Fruit fly (Drosophila melanogaster) whole organism, embryonic: ENCODE measurements around the gene form3.

Experiments used
- Atf6 ChIP-seq: fragments of 200-800 bp; sonication (Bioruptor generic); IDR thresholded peaks from 2 replicates; pipeline ENCODE4 v1.3.6; 2022; ENCODE audit warnings: missing biosample characterization, missing genetic modification characterization
- CG11456 ChIP-seq: fragments of 200-800 bp; sonication (Bioruptor generic); IDR thresholded peaks from 3 replicates; pipeline ENCODE4 v1.3.6; 2022; ENCODE audit warnings: missing biosample characterization, missing genetic modification characterization
- CG11504 ChIP-seq: fragments of 200-800 bp; sonication (Bioruptor generic); optimal IDR thresholded peaks from 3 replicates; lab custom pipeline; 2019; ENCODE audit warnings: missing biosample characterization, mild to moderate bottlenecking, missing genetic modification characterization, moderate library complexity
- CG15696 ChIP-seq: fragments of 200-800 bp; sonication (Bioruptor generic); optimal IDR thresholded peaks from 2 replicates; lab custom pipeline; 2019; ENCODE audit warnings: missing biosample characterization, mild to moderate bottlenecking, missing genetic modification characterization, moderate library complexity
- CG1603 ChIP-seq: fragments of 200-800 bp; sonication (Bioruptor generic); optimal IDR thresholded peaks from 2 replicates; lab custom pipeline; 2019; ENCODE audit warnings: missing biosample characterization, mild to moderate bottlenecking, missing genetic modification characterization, moderate library complexity
- CG17361 ChIP-seq: fragments of 200-800 bp; sonication (Bioruptor generic); IDR thresholded peaks from 3 replicates; pipeline ENCODE4 v1.3.6; 2022; ENCODE audit warnings: missing biosample characterization, missing genetic modification characterization
- CG31441 ChIP-seq: fragments of 200-800 bp; sonication (Bioruptor generic); IDR thresholded peaks from 2 replicates; pipeline ENCODE4 v1.3.6; 2022; ENCODE audit warnings: missing biosample characterization, missing genetic modification characterization
- CG3407 ChIP-seq: fragments of 200-800 bp; sonication (Bioruptor generic); optimal IDR thresholded peaks from 2 replicates; lab custom pipeline; 2018; ENCODE audit warnings: missing biosample characterization, mild to moderate bottlenecking, missing genetic modification characterization
- CG4820 ChIP-seq: fragments of 200-800 bp; sonication (Bioruptor generic); optimal IDR thresholded peaks from 3 replicates; lab custom pipeline; 2016; ENCODE audit warnings: missing biosample characterization, missing genetic modification characterization
- CG6765 ChIP-seq: fragments of 200-800 bp; sonication (Bioruptor generic); optimal IDR thresholded peaks from 3 replicates; lab custom pipeline; 2017; ENCODE audit warnings: missing biosample characterization, mild to moderate bottlenecking, missing genetic modification characterization
- CG8281 ChIP-seq: fragments of 200-800 bp; sonication (Bioruptor generic); optimal IDR thresholded peaks from 2 replicates; lab custom pipeline; 2018; ENCODE audit warnings: missing biosample characterization, mild to moderate bottlenecking, missing genetic modification characterization, moderate library complexity
- CG8924 ChIP-seq: fragments of 200-800 bp; optimal IDR thresholded peaks from 3 replicates; lab custom pipeline; 2019; ENCODE audit warnings: missing biosample characterization, mild to moderate bottlenecking, missing genetic modification characterization, moderate library complexity
- Deaf1 ChIP-seq: fragments of 200-800 bp; optimal IDR thresholded peaks from 3 replicates; lab custom pipeline; 2019; ENCODE audit warnings: missing biosample characterization, mild to moderate bottlenecking, missing genetic modification characterization, moderate library complexity
- Doc3 ChIP-seq: fragments of 200-800 bp; sonication (Bioruptor generic); IDR thresholded peaks from 3 replicates; pipeline ENCODE4 v1.3.6; 2022; ENCODE audit warnings: missing biosample characterization, missing genetic modification characterization; ENCODE audit not compliant: partially characterized antibody
- ERR ChIP-seq: fragments of 200-800 bp; sonication (Bioruptor generic); optimal IDR thresholded peaks from 2 replicates; lab custom pipeline; 2016; ENCODE audit warnings: missing biosample characterization, missing genetic modification characterization
- Elba2 ChIP-seq: fragments of 200-800 bp; sonication (Bioruptor generic); optimal IDR thresholded peaks from 3 replicates; lab custom pipeline; 2016; ENCODE audit warnings: missing biosample characterization, missing genetic modification characterization
- Ets65A ChIP-seq: fragments of 200-800 bp; sonication (Bioruptor generic); peaks from one replicate; lab custom pipeline; 2016; ENCODE audit warnings: missing biosample characterization, missing genetic modification characterization
- Ets97D ChIP-seq: fragments of 200-800 bp; sonication (Bioruptor generic); optimal IDR thresholded peaks from 3 replicates; lab custom pipeline; 2016; ENCODE audit warnings: missing biosample characterization, missing genetic modification characterization
- Gsc ChIP-seq: fragments of 200-800 bp; sonication (Bioruptor generic); IDR thresholded peaks from 2 replicates; pipeline ENCODE4 v1.3.6; 2022; ENCODE audit warnings: missing biosample characterization, missing genetic modification characterization
- Hmr ChIP-seq: fragments of 200-800 bp; sonication (Bioruptor generic); optimal IDR thresholded peaks from 3 replicates; lab custom pipeline; 2017; ENCODE audit warnings: mild to moderate bottlenecking, missing biosample characterization, missing genetic modification reagents, missing genetic modification characterization
- Meics ChIP-seq: fragments of 200-800 bp; sonication (Bioruptor generic); optimal IDR thresholded peaks from 2 replicates; lab custom pipeline; 2017; ENCODE audit warnings: missing biosample characterization, mild to moderate bottlenecking, missing genetic modification characterization
- NC2α ChIP-seq: fragments of 200-800 bp; sonication (Bioruptor generic); optimal IDR thresholded peaks from 2 replicates; lab custom pipeline; 2016; ENCODE audit warnings: missing biosample characterization, missing genetic modification characterization
- Oaz ChIP-seq: fragments of 200-800 bp; sonication (Bioruptor generic); IDR thresholded peaks from 2 replicates; pipeline ENCODE4 v1.3.6; 2022; ENCODE audit warnings: missing biosample characterization, missing genetic modification characterization
- Optix ChIP-seq: fragments of 200-800 bp; sonication (Bioruptor generic); IDR thresholded peaks from 3 replicates; pipeline ENCODE4 v1.3.6; 2022; ENCODE audit warnings: missing biosample characterization, missing genetic modification characterization
- Pdp1 ChIP-seq, 2 experiments: fragments of 200-800 bp; sonication (Bioruptor generic); optimal IDR thresholded peaks; 3 replicates each; lab custom pipeline; 2016; ENCODE audit warnings: missing biosample characterization in 2 of 2, missing genetic modification characterization in 2 of 2, mild to moderate bottlenecking in 1 of 2, moderate library complexity in 1 of 2
- Taf1 ChIP-seq: fragments of 200-800 bp; sonication (Bioruptor generic); IDR thresholded peaks from 2 replicates; pipeline ENCODE4 v1.3.6; 2022; ENCODE audit warnings: missing biosample characterization, missing genetic modification characterization
- YL-1 ChIP-seq: fragments of 200-800 bp; sonication (Bioruptor generic); optimal IDR thresholded peaks from 3 replicates; lab custom pipeline; 2017; ENCODE audit warnings: missing biosample characterization, mild to moderate bottlenecking, missing genetic modification characterization
- bbx ChIP-seq: fragments of 200-800 bp; sonication (Bioruptor generic); IDR thresholded peaks from 2 replicates; pipeline ENCODE4 v1.3.6; 2022; ENCODE audit warnings: missing biosample characterization, missing genetic modification characterization; ENCODE audit not compliant: partially characterized antibody
- btn ChIP-seq: fragments of 200-800 bp; sonication (Bioruptor generic); optimal IDR thresholded peaks from 2 replicates; lab custom pipeline; 2016; ENCODE audit warnings: missing biosample characterization, missing genetic modification characterization
- cato ChIP-seq: fragments of 200-800 bp; sonication (Bioruptor generic); optimal IDR thresholded peaks from 2 replicates; lab custom pipeline; 2016; ENCODE audit warnings: missing biosample characterization, missing genetic modification characterization, borderline replicate concordance
- chm ChIP-seq: fragments of 200-800 bp; sonication (Bioruptor generic); IDR thresholded peaks from 2 replicates; pipeline ENCODE4 v1.3.6; 2022; ENCODE audit warnings: missing biosample characterization, missing genetic modification characterization
- crp ChIP-seq, 2 experiments: fragments of 200-800 bp; sonication (Bioruptor generic); optimal IDR thresholded peaks; 2 replicates in 1 of 2; 3 replicates in 1 of 2; lab custom pipeline; 2017; ENCODE audit warnings: missing biosample characterization in 2 of 2, missing genetic modification characterization in 2 of 2, mild to moderate bottlenecking in 1 of 2, moderate library complexity in 1 of 2
- dmrt11E ChIP-seq: fragments of 200-800 bp; sonication (Bioruptor generic); optimal IDR thresholded peaks from 3 replicates; lab custom pipeline; 2018; ENCODE audit warnings: missing biosample characterization, mild to moderate bottlenecking, missing genetic modification characterization, moderate library complexity
- gce ChIP-seq: fragments of 200-800 bp; sonication (Bioruptor generic); IDR thresholded peaks from 3 replicates; pipeline ENCODE4 v1.3.6; 2022; ENCODE audit warnings: missing biosample characterization, missing genetic modification characterization
- kah ChIP-seq: fragments of 200-800 bp; sonication (Bioruptor generic); optimal IDR thresholded peaks from 2 replicates; lab custom pipeline; 2018; ENCODE audit warnings: missing biosample characterization, mild to moderate bottlenecking, missing genetic modification characterization
- kay ChIP-seq: fragments of 200-800 bp; sonication (Bioruptor generic); optimal IDR thresholded peaks from 2 replicates; lab custom pipeline; 2016; ENCODE audit warnings: missing biosample characterization, missing genetic modification characterization
- lab ChIP-seq: fragments of 200-800 bp; sonication (Bioruptor generic); optimal IDR thresholded peaks from 3 replicates; lab custom pipeline; 2017; ENCODE audit warnings: missing biosample characterization, missing genetic modification characterization, mild to moderate bottlenecking, moderate library complexity, missing genetic modification reagents
- lov ChIP-seq, 2 experiments: fragments of 200-800 bp in 1 of 2; fragments of >200 bp in 1 of 2; sonication (Bioruptor generic) in 1 of 2; IDR thresholded peaks in 1 of 2; optimal IDR thresholded peaks in 1 of 2; 2 replicates in 1 of 2; 3 replicates in 1 of 2; pipeline versions ENCODE4 v1.3.6 to Lab custom; 2017 to 2022; ENCODE audit warnings: missing biosample characterization in 1 of 2, missing genetic modification characterization in 1 of 2
- otp ChIP-seq: fragments of 200-800 bp; sonication (Bioruptor generic); IDR thresholded peaks from 3 replicates; pipeline ENCODE4, ENCODE4 v1.3.6; 2022; ENCODE audit warnings: missing biosample characterization, missing genetic modification characterization
- peb ChIP-seq: fragments of 200-800 bp; sonication (Bioruptor generic); IDR thresholded peaks from 2 replicates; pipeline ENCODE4 v1.3.6; 2022; ENCODE audit warnings: missing biosample characterization, missing genetic modification characterization
- repo ChIP-seq: fragments of 200-800 bp; sonication (Bioruptor generic); optimal IDR thresholded peaks from 2 replicates; lab custom pipeline; 2016; ENCODE audit warnings: missing biosample characterization, missing genetic modification characterization
- row ChIP-seq: fragments of 200-800 bp; sonication (Bioruptor generic); IDR thresholded peaks from 3 replicates; pipeline ENCODE4 v1.3.6; 2022; ENCODE audit warnings: missing biosample characterization, missing genetic modification characterization
- scrt ChIP-seq: fragments of 200-800 bp; sonication (Bioruptor generic); optimal IDR thresholded peaks from 2 replicates; lab custom pipeline; 2018; ENCODE audit warnings: missing biosample characterization, mild to moderate bottlenecking, missing genetic modification characterization, moderate library complexity
- sim ChIP-seq: fragments of 200-800 bp; sonication (Bioruptor generic); IDR thresholded peaks from 2 replicates; pipeline ENCODE4 v1.3.6; 2022; ENCODE audit warnings: missing biosample characterization, missing genetic modification characterization
- tap ChIP-seq: fragments of 200-800 bp; optimal IDR thresholded peaks from 3 replicates; lab custom pipeline; 2019; ENCODE audit warnings: missing biosample characterization, mild to moderate bottlenecking, missing genetic modification characterization, moderate library complexity
- tx ChIP-seq: fragments of 200-800 bp; sonication (Bioruptor generic); optimal IDR thresholded peaks from 2 replicates; lab custom pipeline; 2016; ENCODE audit warnings: missing biosample characterization, missing genetic modification characterization
- vnd ChIP-seq: fragments of 200-800 bp; sonication (Bioruptor generic); IDR thresholded peaks from 3 replicates; pipeline ENCODE4 v1.3.6; 2022; ENCODE audit warnings: missing biosample characterization, missing genetic modification characterization; ENCODE audit not compliant: partially characterized antibody
- vvl ChIP-seq: fragments of 200-800 bp; sonication (Bioruptor generic); IDR thresholded peaks from 2 replicates; pipeline ENCODE4 v1.3.6; 2022; ENCODE audit warnings: missing biosample characterization, missing genetic modification characterization
- wdn ChIP-seq: fragments of 200-800 bp; sonication (Bioruptor generic); IDR thresholded peaks from 2 replicates; pipeline ENCODE4 v1.3.6; 2022; ENCODE audit warnings: missing biosample characterization, missing genetic modification characterization

The form3 gene

dm6 chr3L:7125289-7125955 is 30.8 kb downstream of the form3 start, which contains the start of the genes msl-3 and BBS1 (continued):
- no peak for TF ChIP-seq kay
- no peak for TF ChIP-seq Taf1 (GFP tag; lab: Robert Waterston, UW)
- TF ChIP-seq dmrt11E = no peak
- TF ChIP-seq Gsc (GFP tag; lab: Robert Waterston, UW) = no peak
- TF ChIP-seq CG6765 (GFP tag; lab: Kevin White, UChicago) = no peak
- TF ChIP-seq Ets65A (GFP tag; lab: Kevin White, UChicago) = no peak
- TF ChIP-seq Optix (GFP tag; lab: Robert Waterston, UW) = no peak
- no peak for TF ChIP-seq tap (tag; lab: Kevin White, UChicago)
- peak; percentile 66; the same call in 1 of the 2 replicates for TF ChIP-seq bbx
- TF ChIP-seq Elba2 (GFP tag; lab: Kevin White, UChicago) = no peak
- TF ChIP-seq Deaf1 (tag; lab: Kevin White, UChicago) = no peak
- no peak for TF ChIP-seq cato (GFP tag; lab: Kevin White, UChicago)
- TF ChIP-seq vnd (GFP tag; lab: Robert Waterston, UW) = peak; percentile 40; the same call in 1 of the 3 replicates
- no peak for TF ChIP-seq btn (GFP tag; lab: Kevin White, UChicago)
- TF ChIP-seq CG31441 (GFP tag; lab: Robert Waterston, UW) = no peak
- TF ChIP-seq Pdp1 (GFP tag; optimal IDR thresholded peaks at IDR 0.05; lab: Kevin White, UChicago) = no peak
- TF ChIP-seq scrt = no peak
- TF ChIP-seq CG11456 (GFP tag; lab: Robert Waterston, UW) = no peak
- no peak for TF ChIP-seq gce (GFP tag; lab: Robert Waterston, UW)
- no peak for TF ChIP-seq row (GFP tag; lab: Robert Waterston, UW)
- no peak for TF ChIP-seq Oaz (GFP tag; lab: Robert Waterston, UW)
- no peak for TF ChIP-seq peb
- peak; percentile 13 for TF ChIP-seq lab
- TF ChIP-seq CG3407 (GFP tag; lab: Kevin White, UChicago) = no peak
- no peak for TF ChIP-seq Atf6
- TF ChIP-seq crp (GFP tag; optimal IDR thresholded peaks at IDR 0.05; lab: Kevin White, UChicago) = no peak
- no peak for TF ChIP-seq CG4820
- TF ChIP-seq sim (GFP tag; lab: Robert Waterston, UW) = no peak
- peak; percentile 71 for TF ChIP-seq CG1603
- TF ChIP-seq tx (GFP tag; lab: Kevin White, UChicago) = no peak
- TF ChIP-seq NC2α (GFP tag; lab: Kevin White, UChicago) = no peak
- TF ChIP-seq Meics (GFP tag; lab: Kevin White, UChicago) = no peak
- TF ChIP-seq CG15696 = no peak
- TF ChIP-seq otp (GFP tag; lab: Robert Waterston, UW) = no peak
- TF ChIP-seq chm = no peak
- no peak for TF ChIP-seq CG8281 (tag; lab: Kevin White, UChicago)
- peak; percentile 23 for TF ChIP-seq Ets97D (GFP tag; lab: Kevin White, UChicago)
- TF ChIP-seq CG8924 (tag; lab: Kevin White, UChicago) = no peak
- TF ChIP-seq vvl = no peak
- TF ChIP-seq lov (optimal IDR thresholded peaks at IDR 0.05; lab: Kevin White, UChicago) = no peak
- no peak for TF ChIP-seq lov (GFP tag; IDR thresholded peaks at IDR 0.05; lab: Robert Waterston, UW)
- no peak for TF ChIP-seq kah (GFP tag; lab: Kevin White, UChicago)
- no peak for TF ChIP-seq ERR
- no peak for TF ChIP-seq CG11504 (tag; lab: Kevin White, UChicago)
- TF ChIP-seq Doc3 (GFP tag; lab: Robert Waterston, UW) = peak; percentile 51; the same call in 1 of the 3 replicates
- no peak for TF ChIP-seq CG17361 (GFP tag; lab: Robert Waterston, UW)
- no peak for TF ChIP-seq repo (GFP tag; lab: Kevin White, UChicago)
- TF ChIP-seq Hmr (GFP tag; lab: Kevin White, UChicago) = no peak
- no peak for TF ChIP-seq wdn (GFP tag; lab: Robert Waterston, UW)
- TF ChIP-seq YL-1 (GFP tag; lab: Kevin White, UChicago) = peak; percentile 86
